Worm (Caenorhabditis elegans) whole organism, late embryonic: Measurements from ENCODE around the gene T21C9.6.

Experiments
- ama-1 ChIP-seq: fragments of 150-350 bp; optimal IDR thresholded peaks from 2 replicates; lab custom pipeline; 2014
- elt-2 ChIP-seq: sonication (generic microtip); optimal IDR thresholded peaks from 2 replicates; lab custom pipeline; 2016; ENCODE audit warnings: missing genetic modification reagents, missing genetic modification characterization, missing compliant biosample characterization
- unc-42 ChIP-seq: sonication (generic microtip); optimal IDR thresholded peaks from 2 replicates; lab custom pipeline; 2016; ENCODE audit warnings: missing genotype, missing genetic modification characterization, missing compliant biosample characterization

DNA sequence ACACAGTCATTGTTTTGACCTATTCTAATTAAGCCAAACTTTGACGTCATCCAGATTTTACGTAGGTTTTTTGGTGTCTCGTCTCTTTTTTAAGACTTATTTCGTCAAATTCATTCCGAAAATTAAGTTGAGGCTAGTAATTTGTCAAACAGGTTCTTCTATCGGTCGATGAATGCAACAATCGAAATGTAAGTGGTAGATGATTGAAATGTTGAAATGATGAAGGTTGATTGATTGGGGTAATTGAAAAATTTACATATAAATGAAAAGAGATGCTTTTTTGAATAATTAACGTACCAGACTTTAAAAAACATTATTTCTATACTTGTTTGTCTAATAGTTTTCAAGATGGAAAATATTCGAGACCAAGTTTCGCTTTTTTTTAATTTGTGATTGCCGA is 25.3 kb upstream of the T21C9.6 start:
- TF ChIP-seq unc-42 (tag; lab: Kevin White, UChicago) (no peak), ama-1 (lab: Kevin White, UChicago) (no peak), elt-2 (tag; lab: Kevin White, UChicago) (no peak)
